Fruit fly (Drosophila melanogaster) whole organism, embryonic: ENCODE data around the gene Orco.

Source experiments
- B-H2 ChIP-seq: fragments of 200-800 bp; sonication (Bioruptor generic); optimal IDR thresholded peaks from 2 replicates; lab custom pipeline; 2018; ENCODE audit warnings: missing biosample characterization, mild to moderate bottlenecking, missing genetic modification characterization
- Bgb ChIP-seq: fragments of 200-800 bp; sonication (Bioruptor generic); IDR thresholded peaks from 2 replicates; pipeline ENCODE4 v1.3.6; 2022; ENCODE audit warnings: missing biosample characterization, missing genetic modification characterization; ENCODE audit not compliant: partially characterized antibody
- CG10274 ChIP-seq: fragments of 200-800 bp; sonication (Bioruptor generic); optimal IDR thresholded peaks from 3 replicates; lab custom pipeline; 2017; ENCODE audit warnings: missing biosample characterization, mild to moderate bottlenecking, missing genetic modification characterization
- Oli ChIP-seq: fragments of 200-800 bp; sonication (Bioruptor generic); optimal IDR thresholded peaks from 2 replicates; lab custom pipeline; 2018; ENCODE audit warnings: missing biosample characterization, mild to moderate bottlenecking, missing genetic modification characterization, moderate library complexity
- Taf1 ChIP-seq: fragments of 200-800 bp; sonication (Bioruptor generic); IDR thresholded peaks from 2 replicates; pipeline ENCODE4 v1.3.6; 2022; ENCODE audit warnings: missing biosample characterization, missing genetic modification characterization
- row ChIP-seq: fragments of 200-800 bp; sonication (Bioruptor generic); IDR thresholded peaks from 3 replicates; pipeline ENCODE4 v1.3.6; 2022; ENCODE audit warnings: missing biosample characterization, missing genetic modification characterization

- TF ChIP-seq B-H2 (GFP tag; lab: Kevin White, UChicago) (no peak), row (GFP tag; lab: Robert Waterston, UW) (no peak), Bgb (no peak), Taf1 (GFP tag; lab: Robert Waterston, UW) (no peak), Oli (tag; lab: Kevin White, UChicago) (no peak), CG10274 (no peak)
Observed at dm6 chr3R:5392621-5393020, 19.6 kb downstream of the Orco start, which contains the start of gene kkv.
